Fruit fly (Drosophila melanogaster) whole organism, embryonic: ENCODE measurements around the gene regucalcin.
A peak's percentile ranks its signal among the peaks of the same experiment; 100 is the strongest.

Experiments
- Adf1 ChIP-seq: fragments of 200-800 bp; sonication (Bioruptor generic); IDR thresholded peaks from 2 replicates; pipeline ENCODE4 v1.3.6; 2022; ENCODE audit warnings: missing biosample characterization, missing genetic modification characterization
- Asciz ChIP-seq: fragments of 200-800 bp; sonication (Bioruptor generic); optimal IDR thresholded peaks from 2 replicates; lab custom pipeline; 2017; ENCODE audit warnings: missing biosample characterization, mild to moderate bottlenecking, missing genetic modification characterization, missing genetic modification reagents
- Awh ChIP-seq: fragments of 200-800 bp; sonication (Bioruptor generic); IDR thresholded peaks from 2 replicates; pipeline ENCODE4, ENCODE4 v1.3.6; 2022; ENCODE audit warnings: missing biosample characterization, missing genetic modification characterization
- CG10209 ChIP-seq: fragments of 200-800 bp; sonication (Bioruptor generic); optimal IDR thresholded peaks from 3 replicates; lab custom pipeline; 2017; ENCODE audit warnings: missing biosample characterization, mild to moderate bottlenecking, missing genetic modification characterization, missing genetic modification reagents
- CG1024 ChIP-seq: fragments of 200-800 bp; sonication (Bioruptor generic); IDR thresholded peaks from 2 replicates; pipeline ENCODE4 v1.3.6; 2022; ENCODE audit warnings: missing biosample characterization, missing genetic modification characterization
- CG10366 ChIP-seq: fragments of 200-800 bp; sonication (Bioruptor generic); IDR thresholded peaks from 2 replicates; pipeline ENCODE4 v1.3.6; 2022; ENCODE audit warnings: missing biosample characterization, missing genetic modification characterization
- CG12391 ChIP-seq: fragments of 200-800 bp; sonication (Bioruptor generic); optimal IDR thresholded peaks from 3 replicates; lab custom pipeline; 2018; ENCODE audit warnings: missing biosample characterization, mild to moderate bottlenecking, missing genetic modification characterization, moderate library complexity
- CG18476 ChIP-seq: fragments of 200-800 bp; sonication (Bioruptor generic); optimal IDR thresholded peaks from 2 replicates; lab custom pipeline; 2016; ENCODE audit warnings: missing biosample characterization, mild to moderate bottlenecking, missing genetic modification characterization
- CG18619 ChIP-seq: fragments of 200-800 bp; sonication (Bioruptor generic); optimal IDR thresholded peaks from 3 replicates; lab custom pipeline; 2017; ENCODE audit warnings: missing biosample characterization, mild to moderate bottlenecking, missing genetic modification characterization
- CG2202 ChIP-seq: fragments of 200-800 bp; sonication (Bioruptor generic); optimal IDR thresholded peaks from 2 replicates; lab custom pipeline; 2018; ENCODE audit warnings: missing biosample characterization, mild to moderate bottlenecking, missing genetic modification characterization
- CG3163 ChIP-seq: fragments of 200-800 bp; sonication (Bioruptor generic); optimal IDR thresholded peaks from 3 replicates; lab custom pipeline; 2016; ENCODE audit warnings: missing biosample characterization, missing genetic modification characterization
- CG34376 ChIP-seq: fragments of 200-800 bp; sonication (Bioruptor generic); optimal IDR thresholded peaks from 2 replicates; lab custom pipeline; 2018; ENCODE audit warnings: missing biosample characterization, mild to moderate bottlenecking, missing genetic modification characterization
- CG4328 ChIP-seq: fragments of 200-800 bp; sonication (Bioruptor generic); optimal IDR thresholded peaks from 3 replicates; lab custom pipeline; 2017; ENCODE audit warnings: missing biosample characterization, missing genetic modification reagents, missing genetic modification characterization
- CG6791 ChIP-seq: fragments of 200-800 bp; sonication (Bioruptor generic); IDR thresholded peaks from 3 replicates; pipeline ENCODE4 v1.3.6; 2022; ENCODE audit warnings: missing biosample characterization, missing genetic modification characterization; ENCODE audit not compliant: partially characterized antibody
- CG7372 ChIP-seq: fragments of 200-800 bp; sonication (Bioruptor generic); IDR thresholded peaks from 2 replicates; pipeline ENCODE4 v1.3.6; 2022; ENCODE audit warnings: missing biosample characterization, missing genetic modification characterization
- Dip2 ChIP-seq: fragments of 200-800 bp; sonication (Bioruptor generic); IDR thresholded peaks from 2 replicates; pipeline ENCODE4 v1.3.6; 2022; ENCODE audit warnings: missing biosample characterization, missing genetic modification characterization
- Dll ChIP-seq: fragments of 200-800 bp; sonication (Bioruptor generic); IDR thresholded peaks from 4 replicates; pipeline ENCODE4 v1.3.6; 2022; ENCODE audit warnings: missing biosample characterization, missing genetic modification characterization; ENCODE audit not compliant: partially characterized antibody
- Dref ChIP-seq: fragments of 200-800 bp; sonication (Bioruptor generic); IDR thresholded peaks from 2 replicates; pipeline ENCODE4 v1.3.6; 2022; ENCODE audit warnings: missing biosample characterization, missing genetic modification characterization
- HLH54F ChIP-seq: fragments of 200-800 bp; sonication (Bioruptor generic); optimal IDR thresholded peaks from 3 replicates; lab custom pipeline; 2016; ENCODE audit warnings: missing biosample characterization, missing genetic modification characterization
- Hr3 ChIP-seq: fragments of 200-800 bp; sonication (Bioruptor generic); optimal IDR thresholded peaks from 3 replicates; lab custom pipeline; 2016; ENCODE audit warnings: missing biosample characterization, missing genetic modification characterization
- Hsf ChIP-seq: fragments of 200-800 bp; sonication (Bioruptor generic); optimal IDR thresholded peaks from 3 replicates; lab custom pipeline; 2016; ENCODE audit warnings: missing biosample characterization, missing genetic modification characterization
- Jarid2 ChIP-seq: fragments of 200-800 bp; sonication (Bioruptor generic); optimal IDR thresholded peaks from 3 replicates; lab custom pipeline; 2017; ENCODE audit warnings: mild to moderate bottlenecking, missing biosample characterization, missing genetic modification reagents, missing genetic modification characterization
- Max ChIP-seq: fragments of 200-800 bp; sonication (Bioruptor generic); optimal IDR thresholded peaks from 2 replicates; lab custom pipeline; 2016; ENCODE audit warnings: missing biosample characterization, mild to moderate bottlenecking, missing genetic modification characterization
- Myb ChIP-seq: fragments of 200-800 bp; sonication (Bioruptor generic); optimal IDR thresholded peaks from 2 replicates; lab custom pipeline; 2016; ENCODE audit warnings: missing biosample characterization, missing genetic modification characterization
- Rx ChIP-seq: fragments of 200-800 bp; sonication (Bioruptor generic); IDR thresholded peaks from 2 replicates; pipeline ENCODE4 v1.3.6; 2022; ENCODE audit warnings: missing biosample characterization, missing genetic modification characterization
- Ssrp ChIP-seq: fragments of 200-800 bp; sonication (Bioruptor generic); optimal IDR thresholded peaks from 2 replicates; lab custom pipeline; 2018; ENCODE audit warnings: missing biosample characterization, mild to moderate bottlenecking, missing genetic modification characterization, moderate library complexity
- Taf1 ChIP-seq: fragments of 200-800 bp; sonication (Bioruptor generic); IDR thresholded peaks from 2 replicates; pipeline ENCODE4 v1.3.6; 2022; ENCODE audit warnings: missing biosample characterization, missing genetic modification characterization
- aop ChIP-seq: fragments of 200-800 bp; sonication (Bioruptor generic); IDR thresholded peaks from 2 replicates; pipeline ENCODE4 v1.3.6; 2022; ENCODE audit warnings: missing biosample characterization, missing genetic modification characterization
- ara ChIP-seq: fragments of 200-800 bp; sonication (Bioruptor generic); IDR thresholded peaks from 2 replicates; pipeline ENCODE4 v1.3.6; 2022; ENCODE audit warnings: missing biosample characterization, missing genetic modification characterization
- az2 ChIP-seq: fragments of 200-800 bp; sonication (Bioruptor generic); optimal IDR thresholded peaks from 3 replicates; lab custom pipeline; 2016; ENCODE audit warnings: missing biosample characterization, missing genetic modification characterization
- eyg ChIP-seq: fragments of 200-800 bp; sonication (Bioruptor generic); optimal IDR thresholded peaks from 3 replicates; lab custom pipeline; 2016; ENCODE audit warnings: missing biosample characterization, missing genetic modification characterization
- fd96Cb ChIP-seq: fragments of 200-800 bp; sonication (Bioruptor generic); optimal IDR thresholded peaks from 2 replicates; lab custom pipeline; 2018; ENCODE audit warnings: missing biosample characterization, mild to moderate bottlenecking, missing genetic modification characterization, moderate library complexity
- gcm ChIP-seq: fragments of 200-800 bp; sonication (Bioruptor generic); optimal IDR thresholded peaks from 2 replicates; lab custom pipeline; 2019; ENCODE audit warnings: missing biosample characterization, mild to moderate bottlenecking, missing genetic modification characterization, moderate library complexity
- hbn ChIP-seq: fragments of 200-800 bp; sonication (Bioruptor generic); IDR thresholded peaks from 2 replicates; pipeline ENCODE4 v1.3.6; 2022; ENCODE audit warnings: missing biosample characterization, missing genetic modification characterization; ENCODE audit not compliant: partially characterized antibody
- nerfin-1 ChIP-seq: fragments of 200-800 bp; sonication (Bioruptor generic); optimal IDR thresholded peaks from 3 replicates; lab custom pipeline; 2019; ENCODE audit warnings: missing biosample characterization, mild to moderate bottlenecking, missing genetic modification characterization, moderate library complexity
- odd ChIP-seq: fragments of 200-800 bp; sonication (Bioruptor generic); optimal IDR thresholded peaks from 2 replicates; lab custom pipeline; 2017; ENCODE audit warnings: missing biosample characterization, mild to moderate bottlenecking, missing genetic modification characterization
- onecut ChIP-seq: fragments of 200-800 bp; sonication (Bioruptor generic); IDR thresholded peaks from 2 replicates; pipeline ENCODE4 v1.3.6; 2022; ENCODE audit warnings: missing biosample characterization, missing genetic modification characterization
- pan ChIP-seq, 4 experiments: fragments of >200 bp in 3 of 4; fragments of 200-800 bp in 1 of 4; sonication (Bioruptor generic) in 1 of 4; optimal IDR thresholded peaks in 3 of 4; IDR thresholded peaks in 1 of 4; 2 replicates each; pipeline versions ENCODE4 v1.3.6 to Lab custom; 2017 to 2022; ENCODE audit warnings: missing biosample characterization in 2 of 4, missing genetic modification characterization in 2 of 4, mixed read lengths in 1 of 4
- peb ChIP-seq: fragments of 200-800 bp; sonication (Bioruptor generic); IDR thresholded peaks from 2 replicates; pipeline ENCODE4 v1.3.6; 2022; ENCODE audit warnings: missing biosample characterization, missing genetic modification characterization
- phol ChIP-seq: fragments of 200-800 bp; sonication (Bioruptor generic); optimal IDR thresholded peaks from 3 replicates; lab custom pipeline; 2018; ENCODE audit warnings: missing biosample characterization, mild to moderate bottlenecking, missing genetic modification characterization, moderate library complexity
- run ChIP-seq: fragments of 200-800 bp; sonication (Bioruptor generic); optimal IDR thresholded peaks from 3 replicates; lab custom pipeline; 2018; ENCODE audit warnings: missing biosample characterization, mild to moderate bottlenecking, missing genetic modification characterization
- scrt ChIP-seq: fragments of 200-800 bp; sonication (Bioruptor generic); optimal IDR thresholded peaks from 2 replicates; lab custom pipeline; 2018; ENCODE audit warnings: missing biosample characterization, mild to moderate bottlenecking, missing genetic modification characterization, moderate library complexity
- sd ChIP-seq: fragments of 200-800 bp; sonication (Bioruptor generic); optimal IDR thresholded peaks from 3 replicates; lab custom pipeline; 2018; ENCODE audit warnings: missing biosample characterization, mild to moderate bottlenecking, missing genetic modification characterization, moderate library complexity
- sens-2 ChIP-seq: fragments of 200-800 bp; sonication (Bioruptor generic); IDR thresholded peaks from 2 replicates; pipeline ENCODE4 v1.3.6; 2022; ENCODE audit warnings: missing biosample characterization, missing genetic modification characterization
- shn ChIP-seq: fragments of 200-800 bp; sonication (Bioruptor generic); optimal IDR thresholded peaks from 3 replicates; lab custom pipeline; 2016; ENCODE audit warnings: missing biosample characterization, missing genetic modification characterization
- sisA ChIP-seq: fragments of 200-800 bp; sonication (Bioruptor generic); IDR thresholded peaks from 2 replicates; pipeline ENCODE4 v1.3.6; 2022; ENCODE audit warnings: missing biosample characterization, missing genetic modification characterization
- ttk ChIP-seq: fragments of 200-800 bp; sonication (Bioruptor generic); IDR thresholded peaks from 2 replicates; pipeline ENCODE4 v2.1.2; 2022; ENCODE audit warnings: missing biosample characterization, missing genetic modification characterization
- vfl ChIP-seq: fragments of 200-800 bp; sonication (Bioruptor generic); optimal IDR thresholded peaks from 2 replicates; lab custom pipeline; 2016; ENCODE audit warnings: missing biosample characterization, missing genetic modification characterization
- zen ChIP-seq: fragments of 200-800 bp; sonication (Bioruptor generic); optimal IDR thresholded peaks from 3 replicates; lab custom pipeline; 2018; ENCODE audit warnings: missing biosample characterization, mild to moderate bottlenecking, missing genetic modification characterization, moderate library complexity

The regucalcin gene

dm6 chrX:12028825-12029514 lies 16.8 kb downstream of the regucalcin start, which contains the start of gene Usp7 (continued):
- no peak for TF ChIP-seq Asciz (GFP tag; lab: Kevin White, UChicago)
- TF ChIP-seq aop (GFP tag; lab: Robert Waterston, UW) = no peak
- peak; percentile 42 for TF ChIP-seq nerfin-1
- peak; percentile 92 for TF ChIP-seq Dll (GFP tag; lab: Robert Waterston, UW)
- TF ChIP-seq CG18619 (GFP tag; lab: Kevin White, UChicago) = no peak
- peak; percentile 46 for TF ChIP-seq CG12391 (tag; lab: Kevin White, UChicago)
- peak; percentile 52 for TF ChIP-seq phol (tag; lab: Kevin White, UChicago)
- TF ChIP-seq CG7372 (GFP tag; lab: Robert Waterston, UW) = 0 out of 2 replicates have a peak, but pooled peaks have one; percentile 17
- no peak for TF ChIP-seq shn
- peak; percentile 39 for TF ChIP-seq CG34376 (GFP tag; lab: Kevin White, UChicago)
- peak; percentile 50 for TF ChIP-seq zen (tag; lab: Kevin White, UChicago)
- peak; percentile 17 for TF ChIP-seq Max
- no peak for TF ChIP-seq eyg (GFP tag; lab: Kevin White, UChicago)
- TF ChIP-seq CG10366 (GFP tag; lab: Robert Waterston, UW) = no peak
- peak; percentile 1 for TF ChIP-seq Hsf (GFP tag; lab: Kevin White, UChicago)
- no peak for TF ChIP-seq peb
- no peak for TF ChIP-seq HLH54F (GFP tag; lab: Kevin White, UChicago)
- no peak for TF ChIP-seq CG3163 (GFP tag; lab: Kevin White, UChicago)
- TF ChIP-seq CG4328 (GFP tag; lab: Kevin White, UChicago) = no peak
- TF ChIP-seq sisA (GFP tag; lab: Robert Waterston, UW) = no peak
- TF ChIP-seq CG2202 (tag; lab: Kevin White, UChicago) = no peak
- TF ChIP-seq Taf1 (GFP tag; lab: Robert Waterston, UW) = no peak
- TF ChIP-seq Dref (GFP tag; lab: Robert Waterston, UW) = peak; percentile 98
- no peak for TF ChIP-seq run (tag; lab: Kevin White, UChicago)
- no peak for TF ChIP-seq pan (optimal IDR thresholded peaks at IDR 0.05; lab: Kevin White, UChicago)
- TF ChIP-seq pan (GFP tag; optimal IDR thresholded peaks at IDR 0.05 in 1 of 2, IDR thresholded peaks at IDR 0.05 in 1 of 2) = no peak
- no peak for TF ChIP-seq az2 (GFP tag; lab: Kevin White, UChicago)
- TF ChIP-seq odd (GFP tag; lab: Kevin White, UChicago) = no peak
- no peak for TF ChIP-seq sd (tag; lab: Kevin White, UChicago)
- no peak for TF ChIP-seq Dip2 (GFP tag; lab: Robert Waterston, UW)
- no peak for TF ChIP-seq Awh (GFP tag; lab: Robert Waterston, UW)
- TF ChIP-seq vfl (GFP tag; lab: Kevin White, UChicago) = no peak
- no peak for TF ChIP-seq ara
- peak; percentile 98 for TF ChIP-seq CG6791 (GFP tag; lab: Robert Waterston, UW)
- TF ChIP-seq CG18476 = no peak
- TF ChIP-seq sens-2 (GFP tag; lab: Robert Waterston, UW) = no peak
- no peak for TF ChIP-seq Hr3 (GFP tag; lab: Kevin White, UChicago)
- TF ChIP-seq scrt (GFP tag; lab: Kevin White, UChicago) = no peak
- peak; percentile 78 for TF ChIP-seq Adf1 (GFP tag; lab: Robert Waterston, UW)
- peak; percentile 26 for TF ChIP-seq Myb
- no peak for TF ChIP-seq onecut (GFP tag; lab: Robert Waterston, UW)
- TF ChIP-seq CG1024 = 0 out of 2 replicates have a peak, but pooled peaks have one; percentile 13
- no peak for TF ChIP-seq fd96Cb (tag; lab: Kevin White, UChicago)
- no peak for TF ChIP-seq CG10209 (GFP tag; lab: Kevin White, UChicago)
- TF ChIP-seq hbn = peak; percentile 91
- peak; percentile 15; the same call in 1 of the 2 replicates for TF ChIP-seq Rx (GFP tag; lab: Robert Waterston, UW)
- TF ChIP-seq Ssrp (tag; lab: Kevin White, UChicago) = no peak
- TF ChIP-seq Jarid2 (GFP tag; lab: Kevin White, UChicago) = no peak
- peak; percentile 8 for TF ChIP-seq gcm
- TF ChIP-seq ttk = no peak
